Fruit fly (Drosophila melanogaster): ENCODE measurements around the gene SmB.

Gene SmB

DNA sequence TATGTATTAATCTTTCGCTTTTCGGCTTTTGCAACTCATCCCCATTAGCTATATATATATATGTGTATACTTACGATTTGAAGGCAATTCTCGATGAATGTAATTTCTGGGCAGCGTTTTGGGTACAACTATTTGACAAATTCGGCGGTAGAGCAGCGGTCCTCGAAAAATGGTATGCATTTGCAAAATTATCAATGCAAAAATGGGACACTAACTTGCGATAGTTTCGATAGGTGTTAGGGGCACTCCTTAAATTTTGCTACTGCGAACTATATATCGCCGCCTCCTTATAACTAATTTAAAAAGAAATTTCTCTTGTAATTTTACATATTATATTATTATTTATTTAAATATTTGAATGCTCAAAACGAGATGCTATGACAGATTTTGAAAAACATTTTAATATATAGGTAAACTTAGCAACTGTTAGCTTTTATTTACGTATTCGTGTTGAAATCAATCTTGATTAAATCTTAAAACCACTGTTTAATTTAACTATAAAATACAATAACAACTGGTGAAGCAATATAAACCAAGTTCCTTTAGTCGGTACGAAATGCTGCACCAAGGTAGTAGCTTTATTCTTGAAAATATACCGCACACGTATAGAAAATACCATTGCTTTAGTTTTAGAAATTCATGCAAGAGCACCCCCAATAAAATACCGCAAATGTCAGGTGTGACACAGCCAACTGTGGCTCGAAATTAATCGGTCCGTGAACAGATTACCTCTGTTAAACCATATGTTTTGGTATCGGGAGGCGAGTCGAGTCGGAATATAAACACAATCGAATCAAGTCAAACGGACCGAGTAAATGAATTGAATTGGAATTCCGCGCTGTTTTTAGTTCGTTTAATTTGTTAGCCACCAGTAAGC, 12.9 kb downstream of the SmB start, which contains the start of the genes CG5355 and Klp31E (continued):
- TF ChIP-seq CG31224 (GFP tag; IDR thresholded peaks at IDR 0.05) (peak; percentile 59), Ets65A (GFP tag) (peak; percentile 72), CG11723 (GFP tag; optimal IDR thresholded peaks at IDR 0.05) (peak; percentile 49), vfl (GFP tag; optimal IDR thresholded peaks at IDR 0.05) (peak; percentile 15), eve (GFP tag; optimal IDR thresholded peaks at IDR 0.05) (no peak), CG1602 (GFP tag; optimal IDR thresholded peaks at IDR 0.05) (peak; percentile 68), chn (GFP tag; optimal IDR thresholded peaks at IDR 0.05) (peak; percentile 41), pfk (GFP tag; optimal IDR thresholded peaks at IDR 0.05) (peak; percentile 41), CG11560 (tag; IDR thresholded peaks at IDR 0.05) (no peak), jing (GFP tag; optimal IDR thresholded peaks at IDR 0.05) (no peak), CG12299 (tag; optimal IDR thresholded peaks at IDR 0.05) (peak; percentile 27), CG10543 (GFP tag; optimal IDR thresholded peaks at IDR 0.05) (peak; percentile 72), CG2712 (tag; optimal IDR thresholded peaks at IDR 0.05) (peak; percentile 85), Tbp (GFP tag; optimal IDR thresholded peaks at IDR 0.05) (no peak), bbx (GFP tag; IDR thresholded peaks at IDR 0.05; ENCODE audit: partially characterized antibody) (peak; percentile 76), CG4707 (GFP tag; optimal IDR thresholded peaks at IDR 0.05) (no peak), zfh2 (GFP tag; optimal IDR thresholded peaks at IDR 0.05) (peak; percentile 56), crp (GFP tag; optimal IDR thresholded peaks at IDR 0.05) (peak; percentile 30 to 84), ERR (GFP tag; optimal IDR thresholded peaks at IDR 0.05) (no peak), Mrtf (GFP tag; IDR thresholded peaks at IDR 0.05) (no peak; the same call in 2 of the 3 replicates), CG2202 (tag; optimal IDR thresholded peaks at IDR 0.05) (peak; percentile 12), CG16815 (GFP tag; optimal IDR thresholded peaks at IDR 0.05) (peak; percentile 64), aop (GFP tag; IDR thresholded peaks at IDR 0.05) (0 out of 2 replicates have a peak, but pooled peaks have one; percentile 11), CG8359 (GFP tag; optimal IDR thresholded peaks at IDR 0.05; ENCODE audit: borderline replicate concordance) (peak; percentile 14), Awh (GFP tag; IDR thresholded peaks at IDR 0.05) (no peak), CG31441 (GFP tag; IDR thresholded peaks at IDR 0.05) (no peak), CG1647 (GFP tag; optimal IDR thresholded peaks at IDR 0.05) (peak; percentile 10), Dip3 (GFP tag; optimal IDR thresholded peaks at IDR 0.05) (peak; percentile 46), br (optimal IDR thresholded peaks at IDR 0.05) (no peak), CG11456 (GFP tag; IDR thresholded peaks at IDR 0.05) (0 out of 3 replicates have a peak, but pooled peaks have one; percentile 42), lola (GFP tag; optimal IDR thresholded peaks at IDR 0.05) (peak in 1 of 3 experiments; percentile 82), NC2α (GFP tag; optimal IDR thresholded peaks at IDR 0.05) (no peak), vnd (GFP tag; IDR thresholded peaks at IDR 0.05; ENCODE audit: partially characterized antibody) (peak; percentile 65), sug (tag; optimal IDR thresholded peaks at IDR 0.05) (peak; percentile 73), bab2 (GFP tag; optimal IDR thresholded peaks at IDR 0.05) (peak; percentile 56), CG6683 (GFP tag; optimal IDR thresholded peaks at IDR 0.05) (no peak), onecut (GFP tag; IDR thresholded peaks at IDR 0.05) (no peak), gcm2 (GFP tag; optimal IDR thresholded peaks at IDR 0.05) (peak; percentile 35), scrt (GFP tag; optimal IDR thresholded peaks at IDR 0.05) (peak; percentile 63), CG4730 (GFP tag; IDR thresholded peaks at IDR 0.05) (no peak), CG3838 (GFP tag; optimal IDR thresholded peaks at IDR 0.05) (no peak), CG14860 (GFP tag; IDR thresholded peaks at IDR 0.05; ENCODE audit: partially characterized antibody) (peak; percentile 47; the same call in 1 of the 3 replicates), org-1 (GFP tag; optimal IDR thresholded peaks at IDR 0.05) (no peak), CG31365 (tag; optimal IDR thresholded peaks at IDR 0.05) (no peak), CG5953 (GFP tag; IDR thresholded peaks at IDR 0.05) (no peak), B-H2 (GFP tag; optimal IDR thresholded peaks at IDR 0.05) (no peak), sna (GFP tag; IDR thresholded peaks at IDR 0.05; ENCODE audit: partially characterized antibody) (peak; percentile 75), MESR4 (GFP tag; optimal IDR thresholded peaks at IDR 0.05) (peak; percentile 53), B-H1 (GFP tag; IDR thresholded peaks at IDR 0.05) (0 out of 3 replicates have a peak, but pooled peaks have one; percentile 45)
